Worm (Caenorhabditis elegans): ENCODE results near the gene C24A8.6.

ce11 chrX:4366231-4366630 is 34.0 kb upstream of the C24A8.6 start, which contains the start of gene R160.3:
- TF ChIP-seq nhr-12 (tag; optimal IDR thresholded peaks at IDR 0.05): no peak
- no peak for TF ChIP-seq unc-98 (GFP tag; IDR thresholded peaks at IDR 0.05)
- no peak for TF ChIP-seq nhr-20 (tag; optimal IDR thresholded peaks at IDR 0.05)
- no peak for TF ChIP-seq snpc-4 (tag; optimal IDR thresholded peaks at IDR 0.05)
- TF ChIP-seq fkh-10 (GFP tag; optimal IDR thresholded peaks at IDR 0.05): no peak
- TF ChIP-seq nhr-90 (tag; optimal IDR thresholded peaks at IDR 0.05; ENCODE audit: poor library complexity): no peak
- TF ChIP-seq nhr-11 (tag; optimal IDR thresholded peaks at IDR 0.05): no peak
- no peak for TF ChIP-seq ceh-63 (GFP tag; optimal IDR thresholded peaks at IDR 0.05)
- no peak for TF ChIP-seq lin-39 (tag; optimal IDR thresholded peaks at IDR 0.05)

Data from whole organism, L1 larva.